Fruit fly (Drosophila melanogaster) S2 (cell line): ENCODE data around the gene pnr.

Experiments used
- CG8478 ChIP-seq: fragments of >200 bp; optimal IDR thresholded peaks from 2 replicates; lab custom pipeline; 2018
- CTCF ChIP-seq, 2 experiments: fragments of >200 bp; optimal IDR thresholded peaks; 2 replicates each; lab custom pipeline; 2018

Gene pnr

DNA sequence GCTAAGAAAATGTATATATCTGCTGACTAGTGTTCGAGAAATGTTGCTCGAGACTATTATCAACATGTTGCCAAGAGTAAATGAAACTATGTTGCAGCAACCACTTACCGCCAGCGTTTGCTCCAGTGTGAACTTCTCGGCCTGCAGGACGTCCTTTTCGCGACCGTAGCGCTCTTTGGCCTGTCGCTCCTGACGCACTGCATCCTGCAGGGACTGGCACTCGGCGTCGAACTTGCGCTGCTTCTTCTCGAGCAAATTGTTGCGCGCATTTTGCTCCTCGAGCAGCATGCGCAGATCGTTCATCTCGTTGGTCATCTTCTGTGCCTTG is 46.7 kb downstream of the pnr start:
- TF ChIP-seq CTCF (optimal IDR thresholded peaks at IDR 0.05; lab: Kevin White, UChicago) (no peak), CG8478 (no peak)

dm6 chr3R:16074122-16074521 is 48.2 kb downstream of the pnr start:
- TF ChIP-seq CTCF (optimal IDR thresholded peaks at IDR 0.05; lab: Kevin White, UChicago) (no peak), CG8478 (no peak)

DNA sequence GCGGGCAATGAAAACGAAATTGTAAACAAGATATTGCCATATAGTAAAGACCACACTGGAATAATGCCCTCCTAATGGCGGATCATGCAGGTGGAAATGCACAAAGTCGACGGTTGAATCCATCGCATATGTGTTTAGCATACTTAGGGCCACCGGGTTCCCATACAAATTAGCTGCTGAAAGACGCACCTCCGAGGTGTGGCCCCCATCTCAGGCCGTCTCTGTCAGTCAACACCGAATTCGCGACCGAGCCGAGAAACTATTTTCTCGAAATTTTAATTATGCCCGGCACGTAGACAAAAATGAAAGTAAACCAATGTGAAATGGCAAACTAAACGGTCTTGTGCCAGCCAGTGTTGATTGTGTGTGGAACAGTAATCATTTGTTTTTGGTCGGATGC is 52.4 kb downstream of the pnr start:
- TF ChIP-seq CTCF (optimal IDR thresholded peaks at IDR 0.05; lab: Kevin White, UChicago) (no peak), CG8478 (no peak)

DNA sequence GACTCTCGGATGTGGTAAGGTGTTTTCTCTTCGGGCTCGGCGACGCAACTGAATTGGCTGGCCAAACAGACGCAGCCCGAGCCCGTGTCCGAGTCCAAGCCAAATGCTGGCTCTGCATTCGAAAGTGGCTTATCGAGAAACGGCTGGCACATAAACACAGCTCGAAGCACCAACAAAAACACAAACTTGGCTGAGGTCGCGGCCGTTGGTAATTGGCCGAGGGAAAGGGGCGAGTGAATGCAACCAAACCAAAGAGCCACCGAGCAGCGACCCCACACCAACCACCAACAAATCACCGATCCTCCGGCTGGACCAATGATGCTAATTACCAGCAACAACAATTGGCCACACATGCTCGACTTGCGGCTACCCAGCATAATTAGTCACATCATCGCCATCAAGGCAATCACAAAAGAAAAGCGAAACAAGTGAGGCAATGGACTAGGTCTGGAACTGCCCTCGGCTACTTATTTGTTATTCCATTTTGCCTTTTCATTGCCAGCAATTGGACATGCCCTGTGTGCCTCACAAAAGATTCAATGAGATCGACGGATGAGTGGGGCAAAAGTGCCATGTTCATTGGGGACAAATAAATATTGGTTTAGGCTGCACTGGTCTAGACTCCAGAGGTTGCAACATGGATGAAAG is 55.2 kb downstream of the pnr start, which contains the start of gene CG32855:
CG32855 (minus strand) TSS at position 51 of the 648 bp plus-strand sequence.
- TF ChIP-seq CTCF (optimal IDR thresholded peaks at IDR 0.05; lab: Kevin White, UChicago) (no peak), CG8478 (no peak)

dm6 chr3R:16082384-16082783 is 56.5 kb downstream of the pnr start:
- TF ChIP-seq CG8478 (no peak), CTCF (optimal IDR thresholded peaks at IDR 0.05; lab: Kevin White, UChicago) (no peak)

dm6 chr3R:16083578-16083977 is 57.7 kb downstream of the pnr start, which contains the start of gene sxe2:
Gene sxe2, plus strand, starts transcription at chr3R:16083878.
- TF ChIP-seq CTCF (optimal IDR thresholded peaks at IDR 0.05; lab: Kevin White, UChicago): no peak
- no peak for TF ChIP-seq CG8478
